Worm (Caenorhabditis elegans): ENCODE results near the gene kel-1.

The kel-1 gene

ce11 chrII:11713569-11713968 lies 24.8 kb downstream of the kel-1 start, which contains the start of gene F13D12.10 (continued):
- peak; percentile 39 for TF ChIP-seq swsn-7 (tag; optimal IDR thresholded peaks at IDR 0.05)
- TF ChIP-seq zag-1 (tag; optimal IDR thresholded peaks at IDR 0.05), result no peak
- peak; percentile 83 for TF ChIP-seq lin-14 (GFP tag; optimal IDR thresholded peaks at IDR 0.05)
- TF ChIP-seq ama-1 (optimal IDR thresholded peaks at IDR 0.05), result no peak
- TF ChIP-seq xbp-1 (tag; optimal IDR thresholded peaks at IDR 0.05), result peak; percentile 37
- TF ChIP-seq nhr-20 (tag; optimal IDR thresholded peaks at IDR 0.05), result peak; percentile 37
- TF ChIP-seq ces-1 (GFP tag; optimal IDR thresholded peaks at IDR 0.05), result no peak
- no peak for TF ChIP-seq lin-35 (GFP tag; optimal IDR thresholded peaks at IDR 0.05)
- TF ChIP-seq Y116A8C.19 (tag; optimal IDR thresholded peaks at IDR 0.05; ENCODE audit: borderline replicate concordance), result no peak
- no peak for TF ChIP-seq sptf-1 (tag; optimal IDR thresholded peaks at IDR 0.05)
- TF ChIP-seq skn-1 (tag; optimal IDR thresholded peaks at IDR 0.05), result no peak

ce11 chrII:11714728-11715127 lies 26.0 kb downstream of the kel-1 start:
- peak; percentile 75 for TF ChIP-seq snpc-4 (tag; optimal IDR thresholded peaks at IDR 0.05)
- no peak for TF ChIP-seq efl-1 (optimal IDR thresholded peaks at IDR 0.05)
- TF ChIP-seq efl-1 (GFP tag; optimal IDR thresholded peaks at IDR 0.05 in 1 of 2), result peak in 1 of 2 experiments; percentile 43
- no peak for TF ChIP-seq ceh-82 (tag; optimal IDR thresholded peaks at IDR 0.05)
- no peak for TF ChIP-seq unc-86 (tag; optimal IDR thresholded peaks at IDR 0.05)
- no peak for TF ChIP-seq zip-4 (GFP tag; optimal IDR thresholded peaks at IDR 0.05)

ce11 chrII:11719533-11719932 lies 30.8 kb downstream of the kel-1 start:
- no peak for TF ChIP-seq mdl-1 (tag; optimal IDR thresholded peaks at IDR 0.05)
- no peak for TF ChIP-seq unc-30 (tag; optimal IDR thresholded peaks at IDR 0.05)
- no peak for TF ChIP-seq grh-1 (GFP tag; IDR thresholded peaks at IDR 0.05)
- no peak for TF ChIP-seq ceh-90 (tag; optimal IDR thresholded peaks at IDR 0.05)
- no peak for TF ChIP-seq ceh-8 (GFP tag; optimal IDR thresholded peaks at IDR 0.05)
- no peak for TF ChIP-seq pax-3 (tag; optimal IDR thresholded peaks at IDR 0.05)
- TF ChIP-seq nhr-76 (tag; optimal IDR thresholded peaks at IDR 0.05), result no peak
- TF ChIP-seq sup-37 (GFP tag; optimal IDR thresholded peaks at IDR 0.05), result no peak
- TF ChIP-seq ztf-11 (tag; optimal IDR thresholded peaks at IDR 0.05), result no peak
- TF ChIP-seq hlh-17 (GFP tag; optimal IDR thresholded peaks at IDR 0.05; ENCODE audit: borderline replicate concordance), result no peak
- no peak for TF ChIP-seq tlp-1 (tag; optimal IDR thresholded peaks at IDR 0.05)
- no peak for TF ChIP-seq ama-1 (optimal IDR thresholded peaks at IDR 0.05)
- no peak for TF ChIP-seq C04F5.9 (tag; optimal IDR thresholded peaks at IDR 0.05)
- TF ChIP-seq nhr-237 (tag; optimal IDR thresholded peaks at IDR 0.05), result no peak
- no peak for TF ChIP-seq ztf-4 (tag; optimal IDR thresholded peaks at IDR 0.05)
- no peak for TF ChIP-seq ceh-63 (GFP tag; optimal IDR thresholded peaks at IDR 0.05)
- no peak for TF ChIP-seq nhr-19 (GFP tag; conservative IDR thresholded peaks at IDR 0.05)
- no peak for TF ChIP-seq egl-27 (tag; optimal IDR thresholded peaks at IDR 0.05)
- TF ChIP-seq mab-9 (GFP tag; IDR thresholded peaks at IDR 0.05), result no peak
- TF ChIP-seq nhr-84 (tag; optimal IDR thresholded peaks at IDR 0.05), result no peak
- peak; percentile 2 for TF ChIP-seq blmp-1 (tag; optimal IDR thresholded peaks at IDR 0.05)
- TF ChIP-seq C34B4.2 (tag; optimal IDR thresholded peaks at IDR 0.05), result no peak
- peak; percentile 15 for TF ChIP-seq snu-23 (GFP tag; optimal IDR thresholded peaks at IDR 0.05)
- no peak for TF ChIP-seq mep-1 (tag; optimal IDR thresholded peaks at IDR 0.05)
- TF ChIP-seq tbx-2 (tag; optimal IDR thresholded peaks at IDR 0.05), result no peak
- TF ChIP-seq ets-5 (GFP tag; IDR thresholded peaks at IDR 0.05), result no peak
- no peak for TF ChIP-seq fos-1 (tag; optimal IDR thresholded peaks at IDR 0.05)
- TF ChIP-seq lin-35 (GFP tag; optimal IDR thresholded peaks at IDR 0.05), result no peak
- TF ChIP-seq jun-1 (tag; optimal IDR thresholded peaks at IDR 0.05), result no peak
- TF ChIP-seq aly-2 (tag; optimal IDR thresholded peaks at IDR 0.05), result no peak
- TF ChIP-seq fkh-10 (GFP tag; optimal IDR thresholded peaks at IDR 0.05), result no peak
- no peak for TF ChIP-seq unc-130 (tag; optimal IDR thresholded peaks at IDR 0.05)
- peak; percentile 17 to 21 for TF ChIP-seq lsy-2 (tag; optimal IDR thresholded peaks at IDR 0.05)
- TF ChIP-seq nhr-71 (tag; optimal IDR thresholded peaks at IDR 0.05), result peak; percentile 30
- no peak for TF ChIP-seq unc-62 (GFP tag; optimal IDR thresholded peaks at IDR 0.05)
- TF ChIP-seq lin-14 (GFP tag; optimal IDR thresholded peaks at IDR 0.05), result no peak
